Worm (Caenorhabditis elegans) whole organism, mixed stage, embryonic: ENCODE data around the gene C33D9.3.

Source experiments
- elt-3 ChIP-seq: fragments of 150-350 bp; optimal IDR thresholded peaks from 2 replicates; lab custom pipeline; 2014; ENCODE audit warnings: missing biosample characterization, missing genetic modification characterization
- lin-13 ChIP-seq: fragments of 150-350 bp; optimal IDR thresholded peaks from 2 replicates; lab custom pipeline; 2014; ENCODE audit warnings: missing biosample characterization, missing genetic modification characterization
- lsy-2 ChIP-seq: fragments of 150-350 bp; optimal IDR thresholded peaks from 2 replicates; lab custom pipeline; 2014; ENCODE audit warnings: missing biosample characterization, missing genetic modification characterization
- pha-4 ChIP-seq: fragments of 150-350 bp; optimal IDR thresholded peaks from 2 replicates; lab custom pipeline; 2018; ENCODE audit warnings: missing biosample characterization, missing genetic modification reagents, missing genetic modification characterization
- snpc-4 ChIP-seq: fragments of 150-350 bp; optimal IDR thresholded peaks from 2 replicates; lab custom pipeline; 2014; ENCODE audit warnings: missing biosample characterization, missing genetic modification characterization

ce11 chrIV:8825997-8826605, 33.4 kb upstream of the C33D9.3 start:
- TF ChIP-seq lin-13 (tag; lab: Kevin White, UChicago) (no peak), snpc-4 (tag; lab: Kevin White, UChicago) (no peak), pha-4 (tag; lab: Kevin White, UChicago) (no peak), elt-3 (tag; lab: Kevin White, UChicago) (no peak), lsy-2 (tag; lab: Kevin White, UChicago) (no peak)
